Fruit fly (Drosophila melanogaster): ENCODE results near the gene CenG1A.

CenG1A gene

DNA sequence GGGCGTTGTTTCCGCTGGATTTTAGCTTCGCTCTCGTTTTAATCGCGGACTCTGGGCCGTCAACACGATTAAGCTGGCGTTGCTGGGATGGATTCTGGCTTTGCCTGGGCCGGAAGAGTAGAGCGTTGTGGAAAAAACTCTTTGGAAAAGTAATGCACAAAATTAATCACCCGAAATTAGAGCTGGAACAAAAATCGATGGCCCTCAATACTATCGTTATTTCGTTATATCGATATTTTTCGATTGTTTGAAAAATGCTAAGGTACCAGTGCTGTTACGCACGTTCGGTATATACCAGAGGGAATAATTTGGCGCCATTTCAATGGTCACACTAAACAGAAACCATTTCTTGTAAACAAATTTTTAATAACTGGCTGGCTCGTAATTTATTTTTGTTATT, 5.8 kb upstream of the CenG1A start, which contains the start of the genes Arpc1 and Orc5 (continued):
- peak; percentile 92 for TF ChIP-seq hbn (GFP tag; IDR thresholded peaks at IDR 0.05; ENCODE audit: partially characterized antibody)
- no peak for TF ChIP-seq Nf-YB (GFP tag; optimal IDR thresholded peaks at IDR 0.05)
- TF ChIP-seq luna (GFP tag; optimal IDR thresholded peaks at IDR 0.05), result no peak
- no peak for TF ChIP-seq CG15011 (GFP tag; optimal IDR thresholded peaks at IDR 0.05)
- TF ChIP-seq CG11504 (tag; optimal IDR thresholded peaks at IDR 0.05), result no peak
- no peak for TF ChIP-seq fd102C (GFP tag; optimal IDR thresholded peaks at IDR 0.05)
- no peak for TF ChIP-seq CG18764 (GFP tag; optimal IDR thresholded peaks at IDR 0.05)
- TF ChIP-seq CG2889 (GFP tag; IDR thresholded peaks at IDR 0.05), result no peak
- peak; percentile 72 for TF ChIP-seq zen2 (GFP tag; IDR thresholded peaks at IDR 0.05; ENCODE audit: partially characterized antibody)
- TF ChIP-seq sim (GFP tag; IDR thresholded peaks at IDR 0.05), result no peak
- no peak for TF ChIP-seq Ravus (GFP tag; IDR thresholded peaks at IDR 0.05)
- TF ChIP-seq CG10209 (GFP tag; optimal IDR thresholded peaks at IDR 0.05), result no peak
- no peak for TF ChIP-seq CG30431 (GFP tag; optimal IDR thresholded peaks at IDR 0.05)
- TF ChIP-seq sima (GFP tag; optimal IDR thresholded peaks at IDR 0.05), result no peak
- TF ChIP-seq E2f2 (GFP tag; IDR thresholded peaks at IDR 0.05), result peak; percentile 90
- TF ChIP-seq salm (tag; optimal IDR thresholded peaks at IDR 0.05), result no peak
- peak; percentile 93 for TF ChIP-seq CG6791 (GFP tag; IDR thresholded peaks at IDR 0.05; ENCODE audit: partially characterized antibody)
- TF ChIP-seq amos (GFP tag; IDR thresholded peaks at IDR 0.05; ENCODE audit: partially characterized antibody), result peak; percentile 94
- TF ChIP-seq chm (GFP tag; IDR thresholded peaks at IDR 0.05), result no peak
- TF ChIP-seq inv (GFP tag; IDR thresholded peaks at IDR 0.05; ENCODE audit: partially characterized antibody), result peak; percentile 80; the same call in 1 of the 2 replicates
- no peak for TF ChIP-seq sisA (GFP tag; IDR thresholded peaks at IDR 0.05)
- TF ChIP-seq gsb (GFP tag; IDR thresholded peaks at IDR 0.05), result no peak
- peak; percentile 9 for TF ChIP-seq CG17829 (tag; optimal IDR thresholded peaks at IDR 0.05)
- TF ChIP-seq Stat92E (GFP tag; optimal IDR thresholded peaks at IDR 0.05), result no peak
- TF ChIP-seq Scr (GFP tag; IDR thresholded peaks at IDR 0.05; ENCODE audit: partially characterized antibody), result peak; percentile 86
- TF ChIP-seq fru (optimal IDR thresholded peaks at IDR 0.05), result no peak
- no peak for TF ChIP-seq TFAM (GFP tag; optimal IDR thresholded peaks at IDR 0.05)
- TF ChIP-seq CG15514 (GFP tag; optimal IDR thresholded peaks at IDR 0.05), result peak; percentile 51
- TF ChIP-seq ind (GFP tag; optimal IDR thresholded peaks at IDR 0.05), result no peak
- no peak for TF ChIP-seq seq (GFP tag; IDR thresholded peaks at IDR 0.05)
- no peak for TF ChIP-seq pros (GFP tag; optimal IDR thresholded peaks at IDR 0.05)
- no peak for TF ChIP-seq ftz-f1 (GFP tag; optimal IDR thresholded peaks at IDR 0.05)
- no peak for TF ChIP-seq CG2120 (GFP tag; optimal IDR thresholded peaks at IDR 0.05)
- TF ChIP-seq maf-S (GFP tag; optimal IDR thresholded peaks at IDR 0.05), result no peak
- TF ChIP-seq CG7987 (GFP tag; optimal IDR thresholded peaks at IDR 0.05), result no peak
- TF ChIP-seq CG12104 (GFP tag; optimal IDR thresholded peaks at IDR 0.05), result no peak
- peak in 1 of 2 experiments; percentile 84 for TF ChIP-seq Pdp1 (GFP tag; optimal IDR thresholded peaks at IDR 0.05)
- no peak for TF ChIP-seq scrt (GFP tag; optimal IDR thresholded peaks at IDR 0.05)
- no peak for TF ChIP-seq CG4404 (GFP tag; IDR thresholded peaks at IDR 0.05)
- TF ChIP-seq CG30020 (tag; optimal IDR thresholded peaks at IDR 0.05), result peak; percentile 39
- TF ChIP-seq Sox102F (GFP tag; optimal IDR thresholded peaks at IDR 0.05), result no peak
- TF ChIP-seq fd3F (GFP tag; optimal IDR thresholded peaks at IDR 0.05), result no peak
- TF ChIP-seq schlank (tag; optimal IDR thresholded peaks at IDR 0.05), result no peak
- no peak for TF ChIP-seq PHDP (tag; optimal IDR thresholded peaks at IDR 0.05)
- no peak for TF ChIP-seq HLH3B (GFP tag; IDR thresholded peaks at IDR 0.05)
- no peak for TF ChIP-seq Xrp1 (GFP tag; IDR thresholded peaks at IDR 0.05)
- TF ChIP-seq pb (GFP tag; optimal IDR thresholded peaks at IDR 0.05), result no peak
- no peak for TF ChIP-seq dmrt99B (tag; optimal IDR thresholded peaks at IDR 0.05)
- TF ChIP-seq org-1 (GFP tag; optimal IDR thresholded peaks at IDR 0.05), result no peak
- TF ChIP-seq gem (tag; optimal IDR thresholded peaks at IDR 0.05), result no peak
- peak; percentile 84 for TF ChIP-seq sna (GFP tag; IDR thresholded peaks at IDR 0.05; ENCODE audit: partially characterized antibody)

Measured in whole organism, embryonic.